Worm (Caenorhabditis elegans) whole organism, mixed stage, embryonic: ENCODE data around the gene mpk-1.

Experiments used
- blmp-1 ChIP-seq: fragments of 150-350 bp; optimal IDR thresholded peaks from 2 replicates; lab custom pipeline; 2014; ENCODE audit warnings: missing biosample characterization, missing genetic modification characterization
- ces-1 ChIP-seq: fragments of 150-350 bp; optimal IDR thresholded peaks from 2 replicates; lab custom pipeline; 2014; ENCODE audit warnings: missing biosample characterization, missing genetic modification reagents, missing genetic modification characterization
- elt-1 ChIP-seq: sonication (generic microtip); optimal IDR thresholded peaks from 2 replicates; lab custom pipeline; 2017; ENCODE audit warnings: missing genetic modification characterization, mild to moderate bottlenecking, missing compliant biosample characterization, antibody characterized with exemption, moderate library complexity, borderline replicate concordance; ENCODE audit not compliant: insufficient read depth
- lsy-2 ChIP-seq: fragments of 150-350 bp; optimal IDR thresholded peaks from 2 replicates; lab custom pipeline; 2014; ENCODE audit warnings: missing biosample characterization, missing genetic modification characterization
- mep-1 ChIP-seq: fragments of 150-350 bp; optimal IDR thresholded peaks from 2 replicates; lab custom pipeline; 2017; ENCODE audit warnings: missing biosample characterization, missing genetic modification reagents, missing genetic modification characterization, inconsistent platforms
- mls-2 ChIP-seq: sonication (generic microtip); optimal IDR thresholded peaks from 2 replicates; lab custom pipeline; 2016; ENCODE audit warnings: mild to moderate bottlenecking, missing genetic modification characterization, moderate library complexity, missing compliant biosample characterization
- nhr-12 ChIP-seq: fragments of 150-350 bp; optimal IDR thresholded peaks from 2 replicates; lab custom pipeline; 2014; ENCODE audit warnings: missing biosample characterization, missing genetic modification characterization
- nhr-28 ChIP-seq: fragments of 150-350 bp; optimal IDR thresholded peaks from 2 replicates; lab custom pipeline; 2014; ENCODE audit warnings: missing biosample characterization, missing genetic modification characterization
- pha-4 ChIP-seq: fragments of 150-350 bp; optimal IDR thresholded peaks from 2 replicates; lab custom pipeline; 2018; ENCODE audit warnings: missing biosample characterization, missing genetic modification reagents, missing genetic modification characterization
- snpc-4 ChIP-seq: fragments of 150-350 bp; optimal IDR thresholded peaks from 2 replicates; lab custom pipeline; 2014; ENCODE audit warnings: missing biosample characterization, missing genetic modification characterization
- sptf-1 ChIP-seq: sonication (generic microtip); optimal IDR thresholded peaks from 2 replicates; lab custom pipeline; 2017; ENCODE audit warnings: mild to moderate bottlenecking, missing genetic modification characterization, moderate library complexity, missing compliant biosample characterization
- unc-62 ChIP-seq: fragments of 150-350 bp; optimal IDR thresholded peaks from 2 replicates; lab custom pipeline; 2014; ENCODE audit warnings: missing biosample characterization, missing genetic modification reagents, missing genetic modification characterization
- ztf-11 ChIP-seq: fragments of 150-350 bp; optimal IDR thresholded peaks from 2 replicates; lab custom pipeline; 2014; ENCODE audit warnings: missing biosample characterization, missing genetic modification characterization

DNA sequence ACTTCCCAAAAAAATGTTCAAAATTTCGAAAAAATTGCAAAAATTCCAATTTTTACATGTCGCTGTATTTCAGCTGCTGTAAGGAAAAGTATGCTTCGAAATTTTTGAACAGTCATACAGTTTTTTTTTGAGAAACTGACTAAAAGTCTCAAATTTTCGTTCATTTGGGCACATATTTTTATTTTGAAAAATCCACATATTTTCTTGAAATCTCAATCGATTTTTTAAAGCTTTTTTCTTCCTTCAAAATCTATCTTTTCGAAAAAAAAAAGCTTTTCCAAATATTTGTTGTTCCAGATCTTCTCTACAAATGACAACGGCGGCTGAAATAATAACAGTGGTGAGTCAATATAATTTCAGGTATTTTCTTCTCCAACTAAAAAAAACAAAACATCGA is 30.9 kb downstream of the mpk-1 start, which contains the start of gene asd-1:
- TF ChIP-seq unc-62 (GFP tag; lab: Kevin White, UChicago) (no peak), nhr-28 (tag; lab: Kevin White, UChicago) (no peak), lsy-2 (tag; lab: Kevin White, UChicago) (no peak), mls-2 (tag; lab: Kevin White, UChicago) (no peak), blmp-1 (no peak), snpc-4 (tag; lab: Kevin White, UChicago) (no peak), ztf-11 (no peak), elt-1 (tag; lab: Kevin White, UChicago) (no peak), pha-4 (tag; lab: Kevin White, UChicago) (no peak), nhr-12 (tag; lab: Kevin White, UChicago) (no peak), sptf-1 (tag; lab: Kevin White, UChicago) (no peak), ces-1 (no peak), mep-1 (tag; lab: Kevin White, UChicago) (no peak)
